Worm (Caenorhabditis elegans) whole organism, L2 larva: ENCODE measurements around the gene T10B10.9.

Experiments
- C34F6.9 ChIP-seq: fragments of 150-350 bp; optimal IDR thresholded peaks from 2 replicates; lab custom pipeline; 2014; ENCODE audit warnings: missing biosample characterization, missing genetic modification characterization
- F13H6.1 ChIP-seq: sonication (generic microtip); optimal IDR thresholded peaks from 2 replicates; lab custom pipeline; 2016; ENCODE audit warnings: missing genetic modification characterization, missing compliant biosample characterization
- Y55F3AM.14 ChIP-seq: fragments of 200-800 bp; sonication (Bioruptor generic); optimal IDR thresholded peaks from 2 replicates; lab custom pipeline; 2018; ENCODE audit warnings: mild to moderate bottlenecking, missing genetic modification characterization, missing compliant biosample characterization
- ZK546.5 ChIP-seq: sonication (generic microtip); optimal IDR thresholded peaks from 2 replicates; lab custom pipeline; 2017; ENCODE audit warnings: missing biosample characterization, missing genetic modification characterization
- alr-1 ChIP-seq: fragments of 150-350 bp; optimal IDR thresholded peaks from 2 replicates; lab custom pipeline; 2014; ENCODE audit warnings: missing biosample characterization, missing genetic modification characterization
- blmp-1 ChIP-seq: sonication (generic microtip); optimal IDR thresholded peaks from 2 replicates; lab custom pipeline; 2017; ENCODE audit warnings: missing genetic modification characterization, mild to moderate bottlenecking, missing compliant biosample characterization, antibody characterized with exemption, moderate library complexity; ENCODE audit not compliant: insufficient read depth
- ceh-16 ChIP-seq: fragments of 150-350 bp; optimal IDR thresholded peaks from 2 replicates; lab custom pipeline; 2014; ENCODE audit warnings: missing biosample characterization, missing genetic modification characterization
- ceh-82 ChIP-seq: fragments of 150-350 bp; optimal IDR thresholded peaks from 2 replicates; lab custom pipeline; 2014; ENCODE audit warnings: missing biosample characterization, missing genetic modification characterization
- dmd-4 ChIP-seq: sonication (generic microtip); optimal IDR thresholded peaks from 2 replicates; lab custom pipeline; 2017; ENCODE audit warnings: missing biosample characterization, missing genetic modification characterization
- egl-27 ChIP-seq: sonication (generic microtip); optimal IDR thresholded peaks from 3 replicates; lab custom pipeline; 2017; ENCODE audit warnings: missing biosample characterization, missing genetic modification reagents, missing genetic modification characterization
- elt-1 ChIP-seq: fragments of 150-350 bp; optimal IDR thresholded peaks from 2 replicates; lab custom pipeline; 2014; ENCODE audit warnings: missing biosample characterization, missing genetic modification characterization
- fos-1 ChIP-seq: fragments of 150-350 bp; optimal IDR thresholded peaks from 2 replicates; lab custom pipeline; 2014; ENCODE audit warnings: missing biosample characterization, missing genetic modification characterization
- gmeb-1 ChIP-seq: fragments of 150-350 bp; optimal IDR thresholded peaks from 2 replicates; lab custom pipeline; 2014; ENCODE audit warnings: missing biosample characterization, missing genetic modification characterization
- lin-11 ChIP-seq: fragments of 150-350 bp; sonication (generic microtip); optimal IDR thresholded peaks from 2 replicates; lab custom pipeline; 2014; ENCODE audit warnings: missing biosample characterization, missing genetic modification characterization, inconsistent platforms, mixed read lengths
- lin-13 ChIP-seq: fragments of 150-350 bp; optimal IDR thresholded peaks from 2 replicates; lab custom pipeline; 2014; ENCODE audit warnings: missing biosample characterization, missing genetic modification reagents, missing genetic modification characterization
- lin-39 ChIP-seq: fragments of 150-350 bp; optimal IDR thresholded peaks from 2 replicates; lab custom pipeline; 2014; ENCODE audit warnings: missing biosample characterization, missing genetic modification reagents, missing genetic modification characterization
- lsy-2 ChIP-seq, 2 experiments: fragments of 150-350 bp in 1 of 2; sonication (generic microtip) in 1 of 2; optimal IDR thresholded peaks; 2 replicates each; lab custom pipeline; 2014 to 2017; ENCODE audit warnings: missing biosample characterization in 2 of 2, missing genetic modification characterization in 2 of 2
- mab-5 ChIP-seq: fragments of 150-350 bp; optimal IDR thresholded peaks from 2 replicates; lab custom pipeline; 2014; ENCODE audit warnings: missing biosample characterization, missing genetic modification characterization
- mbf-1 ChIP-seq: sonication (generic microtip); optimal IDR thresholded peaks from 2 replicates; lab custom pipeline; 2017; ENCODE audit warnings: missing biosample characterization, missing genetic modification characterization
- mdl-1 ChIP-seq, 2 experiments: fragments of 150-350 bp in 1 of 2; sonication (generic microtip) in 1 of 2; optimal IDR thresholded peaks; 2 replicates each; lab custom pipeline; 2017; ENCODE audit warnings: missing biosample characterization in 2 of 2, missing genetic modification characterization in 2 of 2
- nhr-10 ChIP-seq: sonication (generic microtip); optimal IDR thresholded peaks from 2 replicates; lab custom pipeline; 2017; ENCODE audit warnings: missing biosample characterization, missing genetic modification characterization
- nhr-11 ChIP-seq: fragments of 150-350 bp; optimal IDR thresholded peaks from 2 replicates; lab custom pipeline; 2014; ENCODE audit warnings: missing biosample characterization, missing genetic modification characterization
- nhr-12 ChIP-seq: fragments of 150-350 bp; optimal IDR thresholded peaks from 2 replicates; lab custom pipeline; 2014; ENCODE audit warnings: missing biosample characterization, missing genetic modification characterization
- nhr-129 ChIP-seq: fragments of 150-350 bp; optimal IDR thresholded peaks from 2 replicates; lab custom pipeline; 2014; ENCODE audit warnings: missing biosample characterization, missing genetic modification characterization
- nhr-23 ChIP-seq: fragments of 150-350 bp; optimal IDR thresholded peaks from 2 replicates; lab custom pipeline; 2014; ENCODE audit warnings: missing biosample characterization, missing genetic modification reagents, missing genetic modification characterization
- nhr-25 ChIP-seq: fragments of 150-350 bp; sonication (generic microtip); optimal IDR thresholded peaks from 3 replicates; lab custom pipeline; 2014; ENCODE audit warnings: missing biosample characterization, missing genetic modification characterization
- nhr-6 ChIP-seq: fragments of 150-350 bp; optimal IDR thresholded peaks from 2 replicates; lab custom pipeline; 2014; ENCODE audit warnings: missing biosample characterization, missing genetic modification characterization
- nhr-77 ChIP-seq: fragments of 150-350 bp; optimal IDR thresholded peaks from 2 replicates; lab custom pipeline; 2014; ENCODE audit warnings: missing biosample characterization, missing genetic modification characterization
- peb-1 ChIP-seq: fragments of 150-350 bp; optimal IDR thresholded peaks from 2 replicates; lab custom pipeline; 2014; ENCODE audit warnings: missing biosample characterization, missing genetic modification characterization
- sem-4 ChIP-seq: fragments of 150-350 bp; optimal IDR thresholded peaks from 2 replicates; lab custom pipeline; 2014; ENCODE audit warnings: missing biosample characterization, missing genetic modification reagents, missing genetic modification characterization
- sma-9 ChIP-seq, 2 experiments: fragments of 150-350 bp in 1 of 2; sonication (generic microtip) in 1 of 2; optimal IDR thresholded peaks; 2 replicates each; lab custom pipeline; 2014 to 2016; ENCODE audit warnings: missing genetic modification characterization in 2 of 2, mild to moderate bottlenecking in 1 of 2, missing biosample characterization in 1 of 2, missing compliant biosample characterization in 1 of 2, missing genetic modification reagents in 1 of 2, moderate library complexity in 1 of 2
- snpc-4 ChIP-seq: fragments of 150-350 bp; optimal IDR thresholded peaks from 2 replicates; lab custom pipeline; 2014; ENCODE audit warnings: missing biosample characterization, missing genetic modification characterization
- unc-39 ChIP-seq: fragments of 150-350 bp; optimal IDR thresholded peaks from 2 replicates; lab custom pipeline; 2014; ENCODE audit warnings: missing biosample characterization, missing genetic modification characterization
- unc-55 ChIP-seq: fragments of 150-350 bp; sonication (generic microtip); optimal IDR thresholded peaks from 3 replicates; lab custom pipeline; 2014; ENCODE audit warnings: missing biosample characterization, missing genetic modification reagents, missing genetic modification characterization
- unc-62 ChIP-seq: fragments of 150-350 bp; optimal IDR thresholded peaks from 2 replicates; lab custom pipeline; 2014; ENCODE audit warnings: missing biosample characterization, missing genetic modification reagents, missing genetic modification characterization
- zag-1 ChIP-seq: fragments of 150-350 bp; optimal IDR thresholded peaks from 2 replicates; lab custom pipeline; 2014; ENCODE audit warnings: missing biosample characterization, missing genetic modification characterization
- ztf-11 ChIP-seq: sonication (generic microtip); optimal IDR thresholded peaks from 2 replicates; lab custom pipeline; 2017; ENCODE audit warnings: missing biosample characterization, missing genetic modification characterization

Gene T10B10.9

ce11 chrX:15126736-15127135, 37.5 kb upstream of the T10B10.9 start:
- TF ChIP-seq snpc-4 (no peak), nhr-77 (tag; lab: Kevin White, UChicago) (no peak), F13H6.1 (tag; lab: Kevin White, UChicago) (no peak), mdl-1 (tag; optimal IDR thresholded peaks at IDR 0.05; lab: Kevin White, UChicago) (no peak), lin-11 (tag; lab: Kevin White, UChicago) (no peak), unc-39 (tag; lab: Kevin White, UChicago) (no peak), unc-62 (no peak), nhr-129 (tag; lab: Kevin White, UChicago) (no peak), ceh-16 (no peak), lin-39 (no peak), Y55F3AM.14 (no peak), unc-55 (no peak), lin-13 (no peak), gmeb-1 (tag; lab: Kevin White, UChicago) (no peak), peb-1 (tag; lab: Kevin White, UChicago) (no peak)

DNA sequence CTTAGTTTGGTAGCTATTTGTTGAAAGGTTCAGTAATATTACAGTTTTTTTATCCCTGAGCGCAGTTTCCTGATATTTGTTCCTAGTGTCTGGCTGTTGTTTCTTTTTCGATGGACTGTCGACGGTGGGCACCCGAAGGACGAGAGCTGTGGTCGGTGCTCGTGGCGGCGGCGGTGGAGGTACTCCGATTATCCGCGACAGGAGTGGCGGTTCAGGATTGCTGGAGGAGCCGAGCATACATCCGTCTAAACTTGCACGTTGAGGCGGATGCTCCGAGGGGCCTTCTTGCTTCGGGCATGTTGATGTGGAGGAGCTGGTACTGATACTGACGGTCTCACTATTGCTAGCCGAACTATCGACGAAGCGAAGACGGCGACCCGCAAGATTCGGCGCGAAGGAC, 36.9 kb upstream of the T10B10.9 start:
- no peak for TF ChIP-seq ceh-16
- TF ChIP-seq nhr-11 (tag; lab: Kevin White, UChicago), result no peak
- no peak for TF ChIP-seq peb-1 (tag; lab: Kevin White, UChicago)
- TF ChIP-seq mdl-1 (tag; optimal IDR thresholded peaks at IDR 0.05; lab: Kevin White, UChicago), result no peak
- TF ChIP-seq dmd-4 (tag; lab: Kevin White, UChicago), result no peak
- no peak for TF ChIP-seq mbf-1 (tag; lab: Kevin White, UChicago)
- no peak for TF ChIP-seq nhr-12
- TF ChIP-seq nhr-10 (tag; lab: Kevin White, UChicago), result no peak
- no peak for TF ChIP-seq ceh-82 (tag; lab: Kevin White, UChicago)
- TF ChIP-seq unc-62, result no peak

- TF ChIP-seq egl-27 (tag; lab: Kevin White, UChicago), result no peak
- TF ChIP-seq snpc-4, result no peak
- TF ChIP-seq C34F6.9, result peak; percentile 2
- no peak for TF ChIP-seq fos-1 (tag; lab: Kevin White, UChicago)
- no peak for TF ChIP-seq blmp-1 (tag; lab: Kevin White, UChicago)
- no peak for TF ChIP-seq ztf-11 (tag; lab: Kevin White, UChicago)
- TF ChIP-seq mab-5 (tag; lab: Kevin White, UChicago), result no peak
- TF ChIP-seq, all 48 proteins: peak for 1
Observed at ce11 chrX:15128184-15128583, 36.0 kb upstream of the T10B10.9 start.

DNA sequence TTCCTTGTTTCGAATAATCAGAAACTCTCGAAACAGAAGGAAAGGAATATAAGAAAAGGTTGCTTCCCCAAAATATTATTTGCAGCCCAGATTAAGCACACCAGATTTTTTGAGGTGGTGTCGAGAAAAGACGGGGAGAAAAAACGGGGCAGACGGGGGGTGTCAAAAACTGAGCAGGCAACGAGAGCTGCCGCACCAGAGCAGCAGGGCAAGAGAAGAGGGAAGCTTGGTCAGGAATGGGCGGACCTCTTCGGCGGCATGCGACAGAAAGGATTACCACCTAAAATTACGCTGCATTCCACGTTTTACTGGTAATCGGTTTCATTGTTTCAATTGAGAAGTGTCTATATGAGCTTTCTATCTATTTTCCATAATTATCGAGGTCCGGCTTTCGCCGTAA, 32.1 kb upstream of the T10B10.9 start:
- no peak for TF ChIP-seq nhr-25 (tag; lab: Kevin White, UChicago)
- no peak for TF ChIP-seq blmp-1 (tag; lab: Kevin White, UChicago)
- no peak for TF ChIP-seq ceh-82 (tag; lab: Kevin White, UChicago)
- TF ChIP-seq C34F6.9, result no peak
- no peak for TF ChIP-seq ZK546.5 (tag; lab: Kevin White, UChicago)
- no peak for TF ChIP-seq elt-1 (tag; lab: Kevin White, UChicago)
- no peak for TF ChIP-seq nhr-10 (tag; lab: Kevin White, UChicago)
- TF ChIP-seq snpc-4, result no peak
- no peak for TF ChIP-seq lsy-2 (tag; optimal IDR thresholded peaks at IDR 0.05; lab: Kevin White, UChicago)
- no peak for TF ChIP-seq nhr-77 (tag; lab: Kevin White, UChicago)
- no peak for TF ChIP-seq peb-1 (tag; lab: Kevin White, UChicago)
- TF ChIP-seq lin-39, result no peak
- no peak for TF ChIP-seq mbf-1 (tag; lab: Kevin White, UChicago)
- no peak for TF ChIP-seq sem-4 (tag; lab: Kevin White, UChicago)
- TF ChIP-seq unc-55, result no peak
- no peak for TF ChIP-seq mdl-1 (tag; optimal IDR thresholded peaks at IDR 0.05; lab: Kevin White, UChicago)
- TF ChIP-seq nhr-129 (tag; lab: Kevin White, UChicago), result no peak

- no peak for TF ChIP-seq peb-1 (tag; lab: Kevin White, UChicago)
- TF ChIP-seq alr-1, result no peak
- TF ChIP-seq nhr-129 (tag; lab: Kevin White, UChicago), result no peak
- TF ChIP-seq nhr-77 (tag; lab: Kevin White, UChicago), result no peak
- TF ChIP-seq F13H6.1 (tag; lab: Kevin White, UChicago), result no peak
- no peak for TF ChIP-seq gmeb-1 (tag; lab: Kevin White, UChicago)
- no peak for TF ChIP-seq mab-5 (tag; lab: Kevin White, UChicago)
- no peak for TF ChIP-seq sem-4 (tag; lab: Kevin White, UChicago)
- no peak for TF ChIP-seq ceh-82 (tag; lab: Kevin White, UChicago)
- TF ChIP-seq mbf-1 (tag; lab: Kevin White, UChicago), result no peak
- no peak for TF ChIP-seq nhr-6 (tag; lab: Kevin White, UChicago)
- no peak for TF ChIP-seq sma-9 (GFP tag; optimal IDR thresholded peaks at IDR 0.05; lab: Kevin White, UChicago)
- TF ChIP-seq sma-9 (tag; optimal IDR thresholded peaks at IDR 0.05; lab: Kevin White, UChicago), result no peak
- TF ChIP-seq zag-1, result no peak
- TF ChIP-seq nhr-23 (tag; lab: Kevin White, UChicago), result no peak
Observed at ce11 chrX:15133180-15133579, 31.0 kb upstream of the T10B10.9 start.
